Worm (Caenorhabditis elegans) whole organism, L1 larva: Measurements from ENCODE around the gene sru-24.

Experiments
- C34B4.2 ChIP-seq: sonication (generic microtip); optimal IDR thresholded peaks from 2 replicates; lab custom pipeline; 2017; ENCODE audit warnings: mild to moderate bottlenecking, missing genetic modification characterization, missing compliant biosample characterization
- F16B12.6 ChIP-seq: fragments of 150-350 bp; optimal IDR thresholded peaks from 2 replicates; lab custom pipeline; 2014; ENCODE audit warnings: missing biosample characterization, missing genetic modification characterization
- Y116A8C.19 ChIP-seq: sonication (generic microtip); optimal IDR thresholded peaks from 2 replicates; lab custom pipeline; 2016; ENCODE audit warnings: missing compliant biosample characterization, missing genetic modification characterization, borderline replicate concordance
- aha-1 ChIP-seq: fragments of 150-350 bp; optimal IDR thresholded peaks from 2 replicates; lab custom pipeline; 2014; ENCODE audit warnings: missing biosample characterization, missing genetic modification characterization
- alr-1 ChIP-seq: fragments of 200-800 bp; sonication (Bioruptor generic); optimal IDR thresholded peaks from 2 replicates; lab custom pipeline; 2018; ENCODE audit warnings: borderline replicate concordance, mild to moderate bottlenecking, missing genetic modification characterization, missing compliant biosample characterization
- aly-2 ChIP-seq: fragments of 150-350 bp; optimal IDR thresholded peaks from 2 replicates; lab custom pipeline; 2014; ENCODE audit warnings: missing biosample characterization, missing genetic modification characterization
- ama-1 ChIP-seq: fragments of 150-350 bp; optimal IDR thresholded peaks from 2 replicates; lab custom pipeline; 2014
- blmp-1 ChIP-seq: fragments of 150-350 bp; optimal IDR thresholded peaks from 2 replicates; lab custom pipeline; 2014; ENCODE audit warnings: missing biosample characterization, missing genetic modification characterization
- ceh-8 ChIP-seq: fragments of 200-800 bp; sonication (Bioruptor generic); optimal IDR thresholded peaks from 2 replicates; lab custom pipeline; 2018; ENCODE audit warnings: mild to moderate bottlenecking, missing genetic modification characterization, moderate library complexity, missing compliant biosample characterization
- ceh-82 ChIP-seq, 3 experiments: fragments of 150-350 bp in 1 of 3; sonication (generic microtip) in 2 of 3; optimal IDR thresholded peaks; 2 replicates each; lab custom pipeline; 2014 to 2017; ENCODE audit warnings: missing biosample characterization in 3 of 3, missing genetic modification characterization in 3 of 3
- ceh-90 ChIP-seq: sonication (generic microtip); optimal IDR thresholded peaks from 2 replicates; lab custom pipeline; 2016; ENCODE audit warnings: missing genetic modification characterization, missing compliant biosample characterization
- ces-1 ChIP-seq: fragments of 150-350 bp; optimal IDR thresholded peaks from 2 replicates; lab custom pipeline; 2014; ENCODE audit warnings: missing biosample characterization, missing genetic modification reagents, missing genetic modification characterization
- dpl-1 ChIP-seq, 3 experiments: fragments of 150-350 bp in 2 of 3; sonication (generic microtip) in 1 of 3; optimal IDR thresholded peaks; 2 replicates each; lab custom pipeline; 2014 to 2017; ENCODE audit warnings: missing biosample characterization in 3 of 3, missing genetic modification characterization in 3 of 3, missing genetic modification reagents in 3 of 3
- efl-1 ChIP-seq, 4 experiments: fragments of 150-350 bp; optimal IDR thresholded peaks in 3 of 4; peaks in 1 of 4; 1 replicate in 1 of 4; 2 replicates in 3 of 4; lab custom pipeline; 2014; ENCODE audit warnings: missing biosample characterization in 2 of 4, missing genetic modification characterization in 2 of 4, missing genetic modification reagents in 2 of 4
- efl-3 ChIP-seq: fragments of 200-800 bp; sonication (Bioruptor generic); optimal IDR thresholded peaks from 2 replicates; lab custom pipeline; 2018; ENCODE audit warnings: mild to moderate bottlenecking, missing genetic modification characterization, missing compliant biosample characterization
- ets-5 ChIP-seq: fragments of 200-800 bp; sonication (Bioruptor generic); IDR thresholded peaks from 2 replicates; pipeline ENCODE4 v1.3.6; 2022; ENCODE audit warnings: missing genetic modification characterization, missing compliant biosample characterization
- fkh-4 ChIP-seq: sonication (generic microtip); optimal IDR thresholded peaks from 2 replicates; lab custom pipeline; 2016; ENCODE audit warnings: missing compliant biosample characterization, missing genetic modification characterization, borderline replicate concordance
- fkh-8 ChIP-seq: sonication (generic microtip); optimal IDR thresholded peaks from 2 replicates; lab custom pipeline; 2016; ENCODE audit warnings: mild to moderate bottlenecking, missing genetic modification characterization, missing compliant biosample characterization
- fos-1 ChIP-seq: fragments of 150-350 bp; optimal IDR thresholded peaks from 2 replicates; lab custom pipeline; 2014; ENCODE audit warnings: missing biosample characterization, missing genetic modification characterization
- grh-1 ChIP-seq: fragments of 200-800 bp; sonication (Bioruptor generic); IDR thresholded peaks from 2 replicates; pipeline ENCODE4 v1.3.6; 2022; ENCODE audit warnings: missing genetic modification reagents, missing genetic modification characterization, missing compliant biosample characterization
- hlh-4 ChIP-seq: sonication (generic microtip); optimal IDR thresholded peaks from 2 replicates; lab custom pipeline; 2016; ENCODE audit warnings: mild to moderate bottlenecking, missing genetic modification characterization, missing compliant biosample characterization
- isw-1 ChIP-seq: fragments of 200-800 bp; sonication (Bioruptor generic); IDR thresholded peaks from 2 replicates; pipeline ENCODE4 v1.3.6; 2022; ENCODE audit warnings: missing genetic modification characterization, missing compliant biosample characterization
- lin-13 ChIP-seq: fragments of 150-350 bp; optimal IDR thresholded peaks from 2 replicates; lab custom pipeline; 2014; ENCODE audit warnings: missing biosample characterization, missing genetic modification reagents, missing genetic modification characterization
- lin-14 ChIP-seq: fragments of 200-800 bp; sonication (Bioruptor generic); optimal IDR thresholded peaks from 2 replicates; lab custom pipeline; 2018; ENCODE audit warnings: mild to moderate bottlenecking, missing genetic modification characterization, moderate library complexity, missing compliant biosample characterization
- lin-15B ChIP-seq: fragments of 150-350 bp; sonication (generic microtip); optimal IDR thresholded peaks from 3 replicates; lab custom pipeline; 2014; ENCODE audit warnings: missing biosample characterization, missing genetic modification characterization
- lin-35 ChIP-seq, 2 experiments: fragments of 150-350 bp; optimal IDR thresholded peaks; 2 replicates each; lab custom pipeline; 2014; ENCODE audit warnings: missing biosample characterization in 2 of 2, missing genetic modification characterization in 2 of 2, missing genetic modification reagents in 2 of 2
- lin-39 ChIP-seq: fragments of 150-350 bp; optimal IDR thresholded peaks from 2 replicates; lab custom pipeline; 2014; ENCODE audit warnings: missing biosample characterization, missing genetic modification reagents, missing genetic modification characterization
- lsy-2 ChIP-seq, 2 experiments: fragments of 150-350 bp; optimal IDR thresholded peaks; 2 replicates each; lab custom pipeline; 2014; ENCODE audit warnings: missing biosample characterization in 2 of 2, missing genetic modification characterization in 2 of 2
- mab-9 ChIP-seq: fragments of 200-800 bp; sonication (Bioruptor generic); IDR thresholded peaks from 2 replicates; pipeline ENCODE4 v1.3.6; 2022; ENCODE audit warnings: missing genetic modification reagents, missing genetic modification characterization, missing compliant biosample characterization
- nhr-11 ChIP-seq: fragments of 150-350 bp; optimal IDR thresholded peaks from 2 replicates; lab custom pipeline; 2014; ENCODE audit warnings: missing biosample characterization, missing genetic modification characterization
- nhr-12 ChIP-seq: sonication (generic microtip); optimal IDR thresholded peaks from 2 replicates; lab custom pipeline; 2017; ENCODE audit warnings: missing biosample characterization, missing genetic modification characterization
- nhr-19 ChIP-seq: fragments of 200-800 bp; sonication (Bioruptor generic); conservative IDR thresholded peaks from 2 replicates; pipeline ENCODE4 v1.3.6; 2022; ENCODE audit warnings: missing genetic modification characterization, missing compliant biosample characterization
- nhr-20 ChIP-seq: sonication (generic microtip); optimal IDR thresholded peaks from 2 replicates; lab custom pipeline; 2016; ENCODE audit warnings: mild to moderate bottlenecking, missing genetic modification characterization, missing compliant biosample characterization
- nhr-47 ChIP-seq: sonication (generic microtip); optimal IDR thresholded peaks from 2 replicates; lab custom pipeline; 2016; ENCODE audit warnings: mild to moderate bottlenecking, missing genetic modification characterization, moderate library complexity, missing compliant biosample characterization
- nhr-71 ChIP-seq: sonication (generic microtip); optimal IDR thresholded peaks from 2 replicates; lab custom pipeline; 2016; ENCODE audit warnings: mild to moderate bottlenecking, missing genetic modification characterization, moderate library complexity, missing compliant biosample characterization
- nhr-76 ChIP-seq: sonication (generic microtip); optimal IDR thresholded peaks from 2 replicates; lab custom pipeline; 2017; ENCODE audit warnings: missing biosample characterization, missing genetic modification characterization
- nhr-77 ChIP-seq: fragments of 150-350 bp; optimal IDR thresholded peaks from 2 replicates; lab custom pipeline; 2014; ENCODE audit warnings: missing biosample characterization, missing genetic modification characterization
- nhr-84 ChIP-seq: sonication (generic microtip); optimal IDR thresholded peaks from 2 replicates; lab custom pipeline; 2017; ENCODE audit warnings: missing biosample characterization, missing genetic modification characterization
- pag-3 ChIP-seq: sonication (generic microtip); optimal IDR thresholded peaks from 2 replicates; lab custom pipeline; 2017; ENCODE audit warnings: missing genetic modification characterization, mild to moderate bottlenecking, missing compliant biosample characterization, antibody characterized with exemption, borderline replicate concordance; ENCODE audit not compliant: insufficient read depth
- pax-3 ChIP-seq: fragments of 200-800 bp; sonication (Bioruptor generic); optimal IDR thresholded peaks from 2 replicates; lab custom pipeline; 2018; ENCODE audit warnings: mild to moderate bottlenecking, missing genetic modification characterization, moderate library complexity, missing compliant biosample characterization
- pqm-1 ChIP-seq: sonication (generic microtip); optimal IDR thresholded peaks from 3 replicates; lab custom pipeline; 2017; ENCODE audit warnings: missing biosample characterization, missing genetic modification characterization
- snpc-4 ChIP-seq: fragments of 150-350 bp; optimal IDR thresholded peaks from 2 replicates; lab custom pipeline; 2014; ENCODE audit warnings: missing biosample characterization, missing genetic modification characterization
- snu-23 ChIP-seq: sonication (generic microtip); optimal IDR thresholded peaks from 2 replicates; lab custom pipeline; 2016; ENCODE audit warnings: missing genetic modification characterization, missing compliant biosample characterization
- sox-4 ChIP-seq: sonication (generic microtip); optimal IDR thresholded peaks from 2 replicates; lab custom pipeline; 2016; ENCODE audit warnings: missing genetic modification characterization, missing compliant biosample characterization
- swsn-7 ChIP-seq: sonication (generic microtip); optimal IDR thresholded peaks from 2 replicates; lab custom pipeline; 2016; ENCODE audit warnings: missing genetic modification characterization, missing compliant biosample characterization
- unc-130 ChIP-seq: fragments of 150-350 bp; optimal IDR thresholded peaks from 2 replicates; lab custom pipeline; 2017; ENCODE audit warnings: missing biosample characterization, missing genetic modification characterization, inconsistent platforms
- unc-30 ChIP-seq: sonication (generic microtip); optimal IDR thresholded peaks from 2 replicates; lab custom pipeline; 2017; ENCODE audit warnings: missing biosample characterization, missing genetic modification characterization
- unc-86 ChIP-seq: sonication (generic microtip); optimal IDR thresholded peaks from 2 replicates; lab custom pipeline; 2016; ENCODE audit warnings: missing genetic modification characterization, missing compliant biosample characterization
- zag-1 ChIP-seq: fragments of 150-350 bp; optimal IDR thresholded peaks from 2 replicates; lab custom pipeline; 2014; ENCODE audit warnings: missing biosample characterization, missing genetic modification characterization
- ztf-11 ChIP-seq, 2 experiments: sonication (generic microtip); optimal IDR thresholded peaks; 2 replicates each; lab custom pipeline; 2016 to 2017; ENCODE audit warnings: missing genetic modification characterization in 2 of 2, missing biosample characterization in 1 of 2, missing compliant biosample characterization in 1 of 2
- ztf-4 ChIP-seq: fragments of 150-350 bp; optimal IDR thresholded peaks from 2 replicates; lab custom pipeline; 2014; ENCODE audit warnings: missing biosample characterization, missing genetic modification characterization

Gene sru-24

DNA sequence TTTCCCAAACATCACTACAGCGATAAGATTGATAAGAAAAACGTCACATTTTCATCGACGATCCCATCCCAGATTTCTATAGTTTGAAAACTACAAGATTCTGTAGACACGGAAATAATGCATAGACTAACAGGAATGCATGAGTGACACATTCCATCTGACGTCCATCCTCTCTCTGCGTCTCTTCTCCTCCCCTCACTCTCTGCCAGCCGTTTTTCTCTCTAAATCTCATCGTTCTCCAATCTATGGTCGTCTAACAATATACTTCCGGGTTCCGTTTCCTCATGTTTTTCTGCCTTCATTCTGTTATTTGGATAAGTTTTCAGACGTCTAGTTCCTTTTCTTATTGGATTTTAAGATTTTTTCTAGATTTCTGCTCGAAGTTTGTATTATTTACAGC, 52.2 kb downstream of the sru-24 start, which contains the start of gene F48G7.4 (continued):
- peak; percentile 15 for TF ChIP-seq lin-13 (GFP tag; lab: Kevin White, UChicago)
- TF ChIP-seq nhr-20, result peak; percentile 91
- TF ChIP-seq isw-1, result peak; percentile 33
- TF ChIP-seq ets-5, result no peak
- TF ChIP-seq ama-1, result no peak
- TF ChIP-seq ces-1, result no peak
- TF ChIP-seq ceh-82 (tag; optimal IDR thresholded peaks at IDR 0.05; lab: Kevin White, UChicago), result peak; percentile 69 to 90 (median 76)
- TF ChIP-seq nhr-71 (tag; lab: Kevin White, UChicago), result peak; percentile 91
- TF ChIP-seq hlh-4 (tag; lab: Kevin White, UChicago), result no peak
- TF ChIP-seq efl-1 (optimal IDR thresholded peaks at IDR 0.05; lab: Kevin White, UChicago), result peak; percentile 73 to 75
- TF ChIP-seq efl-1 (GFP tag; optimal IDR thresholded peaks at IDR 0.05 in 1 of 2; lab: Kevin White, UChicago), result peak in 1 of 2 experiments; percentile 47
- TF ChIP-seq snpc-4 (tag; lab: Kevin White, UChicago), result peak; percentile 13
- TF ChIP-seq nhr-11 (tag; lab: Kevin White, UChicago), result peak; percentile 73
- TF ChIP-seq swsn-7 (tag; lab: Kevin White, UChicago), result peak; percentile 78
- no peak for TF ChIP-seq aha-1 (tag; lab: Kevin White, UChicago)
- TF ChIP-seq blmp-1 (tag; lab: Kevin White, UChicago), result no peak
- TF ChIP-seq mab-9 (GFP tag; lab: Robert Waterston, UW), result no peak
- TF ChIP-seq grh-1 (GFP tag; lab: Robert Waterston, UW), result peak; percentile 48; the same call in 1 of the 2 replicates
- TF ChIP-seq dpl-1 (GFP tag; optimal IDR thresholded peaks at IDR 0.05; lab: Kevin White, UChicago), result peak; percentile 22 to 44 (median 32)
- TF ChIP-seq C34B4.2 (tag; lab: Kevin White, UChicago), result no peak
- peak; percentile 5 for TF ChIP-seq F16B12.6 (tag; lab: Kevin White, UChicago)
- TF ChIP-seq sox-4 (tag; lab: Kevin White, UChicago), result peak; percentile 13
- peak; percentile 60 for TF ChIP-seq nhr-19 (GFP tag; lab: Robert Waterston, UW)
- TF ChIP-seq pag-3 (tag; lab: Kevin White, UChicago), result no peak
- peak; percentile 60 for TF ChIP-seq fos-1 (tag; lab: Kevin White, UChicago)
- no peak for TF ChIP-seq efl-3 (GFP tag; lab: Kevin White, UChicago)
- peak; percentile 86 for TF ChIP-seq nhr-47 (tag; lab: Kevin White, UChicago)
- no peak for TF ChIP-seq lin-15B
- TF ChIP-seq zag-1 (tag; lab: Kevin White, UChicago), result peak; percentile 26
- TF ChIP-seq pqm-1 (tag; lab: Kevin White, UChicago), result no peak
- TF ChIP-seq unc-130 (tag; lab: Kevin White, UChicago), result no peak
- no peak for TF ChIP-seq nhr-12 (tag; lab: Kevin White, UChicago)
- TF ChIP-seq Y116A8C.19 (tag; lab: Kevin White, UChicago), result no peak
- TF ChIP-seq nhr-77 (tag; lab: Kevin White, UChicago), result peak; percentile 23
- no peak for TF ChIP-seq ceh-8 (GFP tag; lab: Kevin White, UChicago)
- TF ChIP-seq nhr-84 (tag; lab: Kevin White, UChicago), result no peak
- no peak for TF ChIP-seq fkh-4 (tag; lab: Kevin White, UChicago)
- peak; percentile 73 for TF ChIP-seq ztf-4 (tag; lab: Kevin White, UChicago)
- peak; percentile 86 for TF ChIP-seq snu-23
- peak; percentile 52 to 64 for TF ChIP-seq lin-35 (GFP tag; optimal IDR thresholded peaks at IDR 0.05; lab: Kevin White, UChicago)

DNA sequence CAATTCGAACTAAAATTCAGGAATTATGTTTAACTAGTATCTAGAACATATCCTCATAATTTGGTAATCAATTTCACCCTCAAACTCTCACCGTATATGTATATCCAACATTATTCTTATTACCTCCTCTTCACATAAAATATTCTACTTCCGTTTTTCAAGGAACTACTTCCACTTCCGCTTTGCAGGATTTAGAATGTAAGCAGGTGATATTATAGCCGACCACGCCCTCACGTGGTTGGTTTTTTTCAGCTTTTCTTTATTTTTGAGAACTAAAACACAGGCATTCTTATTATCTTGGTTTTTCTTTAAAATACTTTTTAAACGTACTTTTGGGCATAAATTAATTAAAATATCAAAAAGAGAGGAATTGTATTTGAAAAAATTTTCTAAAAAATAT, 53.3 kb downstream of the sru-24 start:
- peak; percentile 97 for TF ChIP-seq hlh-4 (tag; lab: Kevin White, UChicago)
- no peak for TF ChIP-seq aly-2
- no peak for TF ChIP-seq alr-1 (tag; lab: Kevin White, UChicago)
- TF ChIP-seq lsy-2 (tag; optimal IDR thresholded peaks at IDR 0.05; lab: Kevin White, UChicago), result peak in 1 of 2 experiments; percentile 38
- peak; percentile 43 for TF ChIP-seq sox-4 (tag; lab: Kevin White, UChicago)
- TF ChIP-seq ceh-90, result no peak
- peak; percentile 34 for TF ChIP-seq unc-86
- no peak for TF ChIP-seq lin-39 (tag; lab: Kevin White, UChicago)
- TF ChIP-seq fkh-4 (tag; lab: Kevin White, UChicago), result no peak
- TF ChIP-seq ets-5, result no peak
- TF ChIP-seq nhr-11 (tag; lab: Kevin White, UChicago), result peak; percentile 27
- no peak for TF ChIP-seq lin-35 (GFP tag; optimal IDR thresholded peaks at IDR 0.05; lab: Kevin White, UChicago)
- no peak for TF ChIP-seq ceh-8 (GFP tag; lab: Kevin White, UChicago)
- peak; percentile 75 for TF ChIP-seq lin-14 (GFP tag; lab: Kevin White, UChicago)
- peak; percentile 82 for TF ChIP-seq nhr-71 (tag; lab: Kevin White, UChicago)
- no peak for TF ChIP-seq pax-3 (tag; lab: Kevin White, UChicago)
- TF ChIP-seq fkh-8 (tag; lab: Kevin White, UChicago), result peak; percentile 93
- TF ChIP-seq nhr-76 (tag; lab: Kevin White, UChicago), result no peak
- TF ChIP-seq unc-30 (tag; lab: Kevin White, UChicago), result no peak
- peak; percentile 28 for TF ChIP-seq swsn-7 (tag; lab: Kevin White, UChicago)
- TF ChIP-seq blmp-1 (tag; lab: Kevin White, UChicago), result no peak
- no peak for TF ChIP-seq ztf-11 (tag; optimal IDR thresholded peaks at IDR 0.05; lab: Kevin White, UChicago)
- no peak for TF ChIP-seq aha-1 (tag; lab: Kevin White, UChicago)
